Fruit fly (Drosophila melanogaster): ENCODE data around the gene CG13605.

dm6 chr3R:24121669-24122068 lies 9.5 kb upstream of the CG13605 start:
- TF ChIP-seq CTCF (optimal IDR thresholded peaks at IDR 0.05), result no peak
- TF ChIP-seq CG8478 (optimal IDR thresholded peaks at IDR 0.05), result no peak

Measured in S2 (cell line).